Fruit fly (Drosophila melanogaster): ENCODE data around the gene bel.

bel gene

dm6 chr3R:8683280-8683679 lies 22.7 kb upstream of the bel start (continued):
- no peak for TF ChIP-seq CG2116 (GFP tag; optimal IDR thresholded peaks at IDR 0.05)
- TF ChIP-seq CG11695 (GFP tag; IDR thresholded peaks at IDR 0.05): no peak
- TF ChIP-seq odd (GFP tag; optimal IDR thresholded peaks at IDR 0.05): no peak
- no peak for TF ChIP-seq ken (GFP tag; IDR thresholded peaks at IDR 0.05)
- TF ChIP-seq sima (GFP tag; optimal IDR thresholded peaks at IDR 0.05): no peak
- TF ChIP-seq gt (GFP tag; IDR thresholded peaks at IDR 0.05): no peak
- TF ChIP-seq Oli (tag; optimal IDR thresholded peaks at IDR 0.05): no peak
- no peak for TF ChIP-seq cg (GFP tag; optimal IDR thresholded peaks at IDR 0.05)
- peak; percentile 3 for TF ChIP-seq CG10267 (tag; optimal IDR thresholded peaks at IDR 0.05)
- no peak for TF ChIP-seq Lpt (GFP tag; optimal IDR thresholded peaks at IDR 0.05)
- TF ChIP-seq pho (GFP tag; optimal IDR thresholded peaks at IDR 0.05): no peak
- TF ChIP-seq Myb (GFP tag; optimal IDR thresholded peaks at IDR 0.05): no peak

- peak; percentile 96 for TF ChIP-seq z (GFP tag; IDR thresholded peaks at IDR 0.05)
- peak; percentile 73 for TF ChIP-seq pros (GFP tag; optimal IDR thresholded peaks at IDR 0.05)
- TF ChIP-seq chif (GFP tag; optimal IDR thresholded peaks at IDR 0.05): no peak
Measured at dm6 chr3R:8680611-8681010, 20.1 kb upstream of the bel start.

dm6 chr3R:8679934-8680333 lies 19.4 kb upstream of the bel start, which contains the start of gene CG33325:
Gene CG33325 (minus strand): TSS chr3R:8680034.
- TF ChIP-seq CG10959 (GFP tag; IDR thresholded peaks at IDR 0.05) (no peak), CG31441 (GFP tag; IDR thresholded peaks at IDR 0.05) (no peak), pita (GFP tag; optimal IDR thresholded peaks at IDR 0.05) (no peak), CG2678 (tag; optimal IDR thresholded peaks at IDR 0.05) (no peak), sqz (GFP tag; optimal IDR thresholded peaks at IDR 0.05) (no peak), fru (optimal IDR thresholded peaks at IDR 0.05) (no peak)

- no peak for TF ChIP-seq CG15479 (GFP tag; optimal IDR thresholded peaks at IDR 0.05)
- peak; percentile 25 for TF ChIP-seq gro (GFP tag; optimal IDR thresholded peaks at IDR 0.05)
- no peak for TF ChIP-seq her (GFP tag; optimal IDR thresholded peaks at IDR 0.05)
- TF ChIP-seq fru (optimal IDR thresholded peaks at IDR 0.05): no peak
- peak; percentile 95 for TF ChIP-seq zen2 (GFP tag; IDR thresholded peaks at IDR 0.05; ENCODE audit: partially characterized antibody)
- peak; percentile 100 for TF ChIP-seq grn (GFP tag; optimal IDR thresholded peaks at IDR 0.05)
- TF ChIP-seq CG4424 (GFP tag; optimal IDR thresholded peaks at IDR 0.05): peak; percentile 78
- TF ChIP-seq MBD-R2 (GFP tag; IDR thresholded peaks at IDR 0.05): peak; percentile 95
- TF ChIP-seq CG9817 (tag; optimal IDR thresholded peaks at IDR 0.05): peak; percentile 82
- TF ChIP-seq CG7357 (GFP tag; IDR thresholded peaks at IDR 0.05): peak; percentile 45; the same call in 1 of the 3 replicates
- no peak for TF ChIP-seq zf30C (GFP tag; optimal IDR thresholded peaks at IDR 0.05)
- TF ChIP-seq CG4404 (GFP tag; IDR thresholded peaks at IDR 0.05): peak; percentile 78
- TF ChIP-seq BtbVII (GFP tag; optimal IDR thresholded peaks at IDR 0.05): no peak
- TF ChIP-seq Hr51 (GFP tag; optimal IDR thresholded peaks at IDR 0.05): peak in 1 of 2 experiments; percentile 64
- peak; percentile 90 for TF ChIP-seq Sry-δ (GFP tag; optimal IDR thresholded peaks at IDR 0.05)
- no peak for TF ChIP-seq CG18599 (GFP tag; optimal IDR thresholded peaks at IDR 0.05)
- TF ChIP-seq gcm2 (GFP tag; optimal IDR thresholded peaks at IDR 0.05): no peak
- peak; percentile 57 for TF ChIP-seq bab2 (GFP tag; optimal IDR thresholded peaks at IDR 0.05)
- TF ChIP-seq CG8478 (optimal IDR thresholded peaks at IDR 0.05): no peak
- TF ChIP-seq Atf-2 (GFP tag; optimal IDR thresholded peaks at IDR 0.05): peak; percentile 53
- peak; percentile 82 for TF ChIP-seq CG8924 (tag; optimal IDR thresholded peaks at IDR 0.05)
- peak; percentile 77; the same call in 2 of the 3 replicates for TF ChIP-seq CG11695 (GFP tag; IDR thresholded peaks at IDR 0.05)
- TF ChIP-seq HHEX (GFP tag; optimal IDR thresholded peaks at IDR 0.05): peak; percentile 56
- peak; percentile 66; the same call in 2 of the 3 replicates for TF ChIP-seq Mrtf (GFP tag; IDR thresholded peaks at IDR 0.05)
- peak; percentile 9 for TF ChIP-seq CG3163 (GFP tag; optimal IDR thresholded peaks at IDR 0.05)
- peak; percentile 98 for TF ChIP-seq unc-4 (GFP tag; IDR thresholded peaks at IDR 0.05; ENCODE audit: partially characterized antibody)
- TF ChIP-seq CG10654 (GFP tag; optimal IDR thresholded peaks at IDR 0.05): peak; percentile 73
- peak; percentile 89 for TF ChIP-seq CG14710 (tag; optimal IDR thresholded peaks at IDR 0.05)
- TF ChIP-seq CG7928 (GFP tag; optimal IDR thresholded peaks at IDR 0.05): peak; percentile 20
Measured at dm6 chr3R:8676560-8677000, 16.0 kb upstream of the bel start, which contains the start of the genes Unc50, CG11755 and CG8043. Gene Unc50 (minus strand): TSS chr3R:8676613. Gene CG11755 (plus strand): TSS chr3R:8676915. Gene CG8043 (plus strand): TSS chr3R:8676915.
